Worm (Caenorhabditis elegans) whole organism, dauer: Measurements from ENCODE around the gene B0024.11.

Experiments
- unc-62 ChIP-seq: sonication (generic microtip); optimal IDR thresholded peaks from 2 replicates; lab custom pipeline; 2017; ENCODE audit warnings: missing biosample characterization, missing genetic modification reagents, missing genetic modification characterization

Gene B0024.11

DNA sequence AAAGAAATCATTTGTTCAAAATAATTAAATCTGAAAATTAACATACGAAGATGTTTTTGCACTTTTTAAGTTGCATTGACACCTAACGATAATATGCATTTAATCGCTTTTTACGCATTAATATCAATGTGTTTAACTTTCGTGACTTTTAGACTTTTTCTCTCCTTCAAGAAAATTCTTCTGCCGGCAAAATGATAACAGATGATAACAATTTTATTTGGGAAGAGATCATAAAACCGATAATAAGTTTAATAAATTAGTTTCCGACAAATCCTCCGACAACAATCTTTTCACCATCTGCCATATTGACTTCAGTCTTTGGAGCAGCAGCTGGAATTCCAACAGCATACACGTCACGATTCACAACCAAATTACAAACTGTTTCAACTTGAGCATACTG is 39.2 kb downstream of the B0024.11 start:
- TF ChIP-seq unc-62 (GFP tag; lab: Kevin White, UChicago) = no peak

- TF ChIP-seq unc-62 (GFP tag; lab: Kevin White, UChicago) = no peak
Measured at ce11 chrV:10277579-10277978, 41.8 kb downstream of the B0024.11 start, which contains the start of gene lys-1. lys-1 (plus strand) TSS chrV:10277904.

DNA sequence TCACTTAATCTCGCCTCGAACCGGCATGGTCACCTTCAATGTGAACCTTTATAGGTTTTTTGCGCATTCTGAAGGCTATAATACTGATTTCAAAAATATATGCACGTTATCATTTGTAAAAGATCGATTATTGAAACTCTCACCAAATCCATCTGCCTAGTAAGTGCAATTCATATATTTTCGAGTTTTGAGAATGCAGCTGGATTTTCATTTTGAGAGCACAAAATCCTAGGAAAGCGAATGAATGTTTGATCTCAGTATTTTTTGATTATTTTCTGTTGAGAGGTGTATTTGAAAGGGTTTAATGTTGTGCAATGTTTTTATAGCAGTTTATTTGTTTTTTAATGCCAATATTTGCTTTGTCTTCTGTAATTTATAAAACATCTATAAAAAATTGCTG is 43.3 kb downstream of the B0024.11 start:
- no peak for TF ChIP-seq unc-62 (GFP tag; lab: Kevin White, UChicago)

DNA sequence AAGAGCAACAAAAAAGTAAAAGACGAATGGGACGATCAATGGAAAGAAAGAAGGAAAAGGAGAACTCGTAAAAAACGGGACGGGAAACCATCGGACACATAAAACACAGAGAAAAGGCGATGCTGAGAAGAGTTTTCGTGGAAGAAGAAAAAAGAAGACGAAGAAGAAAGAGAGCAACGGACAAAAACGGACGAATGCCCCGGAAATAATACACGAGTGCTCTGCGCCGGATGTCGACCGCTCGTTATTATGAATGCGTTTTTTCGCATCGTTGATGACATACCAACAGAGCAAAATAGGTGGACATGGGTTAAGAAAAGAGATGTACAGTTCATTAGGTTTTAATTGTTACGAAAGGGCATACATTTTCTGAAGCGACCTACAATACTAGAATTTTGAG is 43.7 kb downstream of the B0024.11 start, which contains the start of gene Y22F5A.11:
Y22F5A.11 (minus strand) TSS at position 28 of the 400 bp plus-strand sequence.
- TF ChIP-seq unc-62 (GFP tag; lab: Kevin White, UChicago) = no peak

DNA sequence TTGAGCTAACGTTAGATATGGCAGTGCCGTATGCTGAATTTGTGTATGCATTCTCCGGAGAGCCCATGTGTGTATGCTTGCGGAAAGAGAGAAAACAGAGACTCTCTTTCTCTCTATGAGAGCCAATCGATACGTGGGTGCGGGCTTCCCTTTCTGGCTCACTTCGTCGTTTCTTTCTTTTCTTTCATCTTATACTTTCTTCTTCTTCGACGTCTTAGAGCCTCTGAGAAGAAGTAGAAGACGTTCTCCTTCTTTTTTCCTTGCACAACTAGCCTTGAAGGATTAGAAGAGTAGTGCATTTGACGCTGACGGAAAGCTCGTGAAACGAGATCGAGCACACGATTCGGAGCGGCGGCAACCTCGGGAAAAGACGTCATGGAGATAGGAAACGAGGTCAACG is 45.5 kb downstream of the B0024.11 start:
- TF ChIP-seq unc-62 (GFP tag; lab: Kevin White, UChicago) = no peak

DNA sequence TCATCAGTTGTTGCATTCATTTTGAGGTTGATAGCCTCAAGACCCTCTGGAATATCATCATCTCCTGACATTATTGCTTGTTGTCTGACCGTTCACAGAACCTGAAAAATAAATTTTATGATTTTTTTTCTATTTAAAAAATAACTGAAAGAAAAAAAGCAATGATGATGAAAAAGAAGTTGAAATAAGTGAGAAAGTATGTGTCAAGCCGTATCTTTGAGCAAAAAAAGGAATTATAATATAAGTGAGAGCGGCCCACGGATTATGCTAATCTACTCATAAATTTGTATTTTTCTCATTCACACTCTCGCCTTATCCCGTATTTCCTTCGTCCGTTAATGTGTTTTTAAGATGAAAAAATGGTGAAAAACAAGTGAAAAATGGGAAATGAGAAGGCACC is 49.1 kb downstream of the B0024.11 start, which contains the start of gene ric-4:
ric-4 (minus strand) TSS at position 101 of the 400 bp plus-strand sequence.
- TF ChIP-seq unc-62 (GFP tag; lab: Kevin White, UChicago) = no peak
